Worm (Caenorhabditis elegans): Measurements from ENCODE around the gene nspb-8.

The nspb-8 gene

DNA sequence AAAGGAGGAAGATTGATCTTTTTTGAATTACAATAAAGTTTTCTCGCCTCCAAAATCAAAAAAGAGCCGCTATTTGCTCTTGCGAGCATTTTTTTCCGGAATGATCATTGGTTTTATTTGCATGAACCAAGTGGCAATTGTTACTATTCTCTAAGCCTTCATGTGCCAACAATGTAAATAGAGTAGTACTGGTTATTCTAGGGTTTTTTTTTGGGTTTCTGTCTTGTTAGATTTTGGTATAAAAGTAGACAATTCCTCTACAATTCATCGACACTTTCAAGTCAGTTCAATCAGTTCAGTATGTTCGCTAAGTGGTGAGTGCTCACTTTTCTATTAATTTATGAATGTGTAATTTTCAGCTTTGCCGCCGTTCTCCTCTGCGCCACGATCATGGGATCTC lies 2.4 kb downstream of the nspb-8 start, which contains the start of gene nspb-7:
Gene nspb-7, plus strand, starts transcription at position 301 of the 400 bp plus-strand sequence.
- TF ChIP-seq Y53G8AR.9 (GFP tag; conservative IDR thresholded peaks at IDR 0.05) = no peak
- no peak for TF ChIP-seq pha-4 (tag; optimal IDR thresholded peaks at IDR 0.05)
- no peak for TF ChIP-seq nfya-2 (GFP tag; IDR thresholded peaks at IDR 0.05)
- TF ChIP-seq ztf-25 (GFP tag; IDR thresholded peaks at IDR 0.05) = no peak
- no peak for TF ChIP-seq ets-4 (GFP tag; optimal IDR thresholded peaks at IDR 0.05)
- no peak for TF ChIP-seq lin-54 (GFP tag; optimal IDR thresholded peaks at IDR 0.05)
- TF ChIP-seq egl-18 (GFP tag; IDR thresholded peaks at IDR 0.05) = no peak
- no peak for TF ChIP-seq ceh-27 (GFP tag; optimal IDR thresholded peaks at IDR 0.05)
- no peak for TF ChIP-seq F22D6.2 (tag; optimal IDR thresholded peaks at IDR 0.05)

DNA sequence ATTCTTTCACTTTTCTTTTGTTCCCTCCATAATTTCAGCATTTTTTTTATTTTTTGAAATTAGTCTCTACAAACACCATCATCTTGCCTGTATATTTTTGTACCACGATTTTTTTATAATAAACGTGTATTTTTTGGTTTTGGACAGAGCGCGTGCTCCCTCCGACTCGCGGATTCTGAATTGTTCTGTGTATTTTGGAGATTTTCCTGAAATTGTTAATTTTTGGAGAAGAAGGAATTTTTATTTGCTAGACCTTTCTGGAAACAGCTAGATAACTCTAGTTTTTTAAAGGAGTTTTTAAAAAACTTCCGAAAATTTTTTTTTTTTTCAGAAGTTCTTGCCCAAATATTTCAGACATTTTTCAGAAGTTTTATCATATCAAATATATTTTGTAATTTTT lies 4.0 kb downstream of the nspb-8 start, which contains the start of gene C01G12.13:
Gene C01G12.13, plus strand, starts transcription at position 301 of the 400 bp plus-strand sequence.
- TF ChIP-seq nhr-90 (tag; optimal IDR thresholded peaks at IDR 0.05) = no peak
- no peak for TF ChIP-seq B0019.2 (GFP tag; conservative IDR thresholded peaks at IDR 0.05)
- TF ChIP-seq K12H6.12 (tag; optimal IDR thresholded peaks at IDR 0.05) = no peak
- no peak for TF ChIP-seq dpff-1 (tag; optimal IDR thresholded peaks at IDR 0.05)
- TF ChIP-seq F23B12.7 (tag; optimal IDR thresholded peaks at IDR 0.05; ENCODE audit: insufficient read depth) = no peak

DNA sequence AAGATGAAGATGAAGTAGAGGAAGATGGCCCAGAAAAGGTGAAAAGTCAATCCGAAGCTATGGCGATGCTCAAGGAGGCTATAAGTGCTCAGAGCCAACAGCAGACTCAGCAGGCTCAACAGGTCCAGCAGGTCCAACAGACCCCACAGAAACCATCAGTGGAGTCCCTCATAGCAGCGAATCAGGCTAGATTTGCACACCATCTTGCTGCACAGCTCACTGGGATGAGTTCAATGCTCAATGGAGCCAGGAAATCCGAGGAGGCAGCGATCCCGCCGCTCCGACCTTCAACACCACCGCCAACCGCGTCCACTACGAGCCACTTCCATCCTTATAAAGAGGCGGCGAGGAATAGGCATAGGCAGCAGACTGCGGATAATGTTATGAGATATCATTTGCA lies 5.7 kb downstream of the nspb-8 start:
- TF ChIP-seq zfh-2 (GFP tag; conservative IDR thresholded peaks at IDR 0.05) (peak; percentile 79), ekl-4 (GFP tag; IDR thresholded peaks at IDR 0.05) (no peak), F52B5.7 (tag; optimal IDR thresholded peaks at IDR 0.05) (no peak), lin-40 (tag; optimal IDR thresholded peaks at IDR 0.05) (no peak), nfyb-1 (GFP tag; IDR thresholded peaks at IDR 0.05) (0 out of 2 replicates have a peak, but pooled peaks have one; percentile 14)

DNA sequence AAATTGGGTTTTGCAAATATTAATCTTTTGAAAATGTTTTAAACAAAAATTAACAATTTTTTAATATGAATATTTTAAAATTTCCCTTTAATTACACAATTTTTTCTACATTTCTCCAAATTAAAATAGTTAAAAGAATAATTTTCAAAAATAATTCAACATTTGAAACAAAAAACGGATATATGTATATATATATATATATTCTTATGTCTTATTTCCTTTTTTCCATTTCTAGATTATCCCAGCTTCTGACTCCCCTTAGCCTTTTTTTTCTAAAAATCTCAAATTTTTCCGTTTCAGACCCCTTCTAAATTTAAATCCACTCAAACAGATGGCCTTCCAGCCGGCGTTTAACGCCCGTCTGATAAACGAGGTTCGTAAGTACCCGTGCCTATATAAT lies 7.1 kb downstream of the nspb-8 start, which contains the start of gene madf-5:
Gene madf-5, plus strand, starts transcription at position 301 of the 400 bp plus-strand sequence.
- TF ChIP-seq B0336.3 (GFP tag; IDR thresholded peaks at IDR 0.05) (no peak), attf-5 (GFP tag; optimal IDR thresholded peaks at IDR 0.05) (no peak), dpl-1 (GFP tag; optimal IDR thresholded peaks at IDR 0.05) (no peak), egl-18 (GFP tag; IDR thresholded peaks at IDR 0.05) (no peak), egrh-3 (GFP tag; IDR thresholded peaks at IDR 0.05) (no peak), lir-1 (GFP tag; conservative IDR thresholded peaks at IDR 0.05) (no peak), tbx-9 (tag; optimal IDR thresholded peaks at IDR 0.05; ENCODE audit: borderline replicate concordance) (no peak), ceh-91 (GFP tag; IDR thresholded peaks at IDR 0.05) (no peak)

DNA sequence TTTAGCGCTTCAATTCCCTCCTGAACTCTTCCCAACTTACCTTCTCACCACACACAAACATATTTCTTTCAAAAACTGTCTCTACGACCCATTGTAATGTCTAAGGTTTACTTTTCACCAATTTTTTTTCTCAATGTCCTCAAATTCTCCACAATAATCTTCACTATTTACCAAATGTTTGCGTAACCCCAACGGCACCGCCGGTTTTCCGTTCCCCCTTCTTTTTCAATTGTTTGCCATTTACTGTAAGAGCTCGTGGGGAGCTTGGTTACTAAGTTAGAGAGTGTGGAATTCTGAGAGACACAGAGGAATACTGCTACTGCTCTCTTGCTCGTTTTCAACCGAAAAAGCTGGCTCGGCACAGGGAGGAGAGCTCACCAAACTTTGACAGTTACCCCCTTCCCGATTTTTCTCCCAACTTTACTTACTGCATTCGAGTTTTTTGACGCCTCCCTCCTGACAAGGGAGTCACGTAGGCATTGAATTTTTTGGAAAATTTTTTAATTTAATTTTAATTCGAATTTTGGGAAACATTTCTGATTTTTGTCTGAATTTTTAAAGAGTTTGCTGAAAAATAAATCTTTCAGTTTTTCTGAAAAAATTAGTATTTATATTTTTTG lies 9.8 kb downstream of the nspb-8 start:
- TF ChIP-seq dpff-1 (tag; optimal IDR thresholded peaks at IDR 0.05) (no peak), lag-1 (GFP tag; IDR thresholded peaks at IDR 0.05) (no peak), K12H6.12 (tag; optimal IDR thresholded peaks at IDR 0.05) (no peak), F57C9.4 (tag; optimal IDR thresholded peaks at IDR 0.05) (no peak), xnd-1 (tag; optimal IDR thresholded peaks at IDR 0.05) (no peak)

DNA sequence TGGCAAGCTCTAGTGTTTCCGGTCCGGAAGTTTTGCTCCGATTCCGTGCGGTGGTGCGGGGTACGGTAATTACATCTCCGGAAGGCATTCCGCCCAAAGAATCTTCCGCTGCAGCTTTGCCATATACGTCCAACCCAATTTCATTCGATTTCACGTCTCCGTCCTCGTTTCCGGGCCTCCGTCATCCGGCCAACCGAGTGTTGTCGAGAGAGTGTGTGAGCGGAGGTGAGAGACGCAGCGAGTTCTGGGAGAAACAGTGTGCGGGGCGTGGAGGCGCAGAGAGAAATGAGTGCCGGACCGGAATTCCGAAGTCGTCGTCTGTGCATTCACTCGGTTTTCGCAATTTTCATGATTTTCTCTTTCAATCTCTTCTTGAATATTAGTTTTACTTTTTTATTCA lies 11.1 kb downstream of the nspb-8 start:
- TF ChIP-seq hmg-1.2 (GFP tag; IDR thresholded peaks at IDR 0.05) (peak; percentile 98), nhr-80 (tag; optimal IDR thresholded peaks at IDR 0.05) (no peak), egrh-3 (GFP tag; IDR thresholded peaks at IDR 0.05) (peak; percentile 58), zfh-2 (GFP tag; conservative IDR thresholded peaks at IDR 0.05) (peak; percentile 91), D2030.7 (GFP tag; IDR thresholded peaks at IDR 0.05) (no peak), K12H6.12 (tag; optimal IDR thresholded peaks at IDR 0.05) (peak; percentile 1)

Measured in whole organism, young adult.